Fruit fly (Drosophila melanogaster) whole organism, adult: ENCODE results near the gene CG14102.
A peak's percentile ranks its signal among the peaks of the same experiment; 100 is the strongest.

Experiments used
- CG11617 ChIP-seq: fragments of 200-800 bp; sonication (Bioruptor generic); optimal IDR thresholded peaks from 2 replicates; lab custom pipeline; 2017; ENCODE audit warnings: mild to moderate bottlenecking, missing biosample characterization, missing genetic modification reagents, missing genetic modification characterization
- CG12768 ChIP-seq: fragments of 200-800 bp; sonication (Bioruptor generic); optimal IDR thresholded peaks from 2 replicates; lab custom pipeline; 2017; ENCODE audit warnings: missing biosample characterization, missing genetic modification characterization, mild to moderate bottlenecking, moderate library complexity, missing genetic modification reagents
- CG14711 ChIP-seq: fragments of 200-800 bp; sonication (Bioruptor generic); optimal IDR thresholded peaks from 2 replicates; lab custom pipeline; 2018; ENCODE audit warnings: missing biosample characterization, mild to moderate bottlenecking, missing genetic modification characterization, moderate library complexity
- CG1620 ChIP-seq: fragments of 200-800 bp; sonication (Bioruptor generic); optimal IDR thresholded peaks from 2 replicates; lab custom pipeline; 2016; ENCODE audit warnings: missing biosample characterization, missing genetic modification characterization
- CG33017 ChIP-seq: fragments of 200-800 bp; sonication (Bioruptor generic); optimal IDR thresholded peaks from 2 replicates; lab custom pipeline; 2018; ENCODE audit warnings: missing biosample characterization, mild to moderate bottlenecking, missing genetic modification characterization, moderate library complexity
- CG5204 ChIP-seq: fragments of 200-800 bp; sonication (Bioruptor generic); optimal IDR thresholded peaks from 2 replicates; lab custom pipeline; 2016; ENCODE audit warnings: missing biosample characterization, missing genetic modification characterization
- CG7045 ChIP-seq: fragments of 200-800 bp; sonication (Bioruptor generic); optimal IDR thresholded peaks from 2 replicates; lab custom pipeline; 2017; ENCODE audit warnings: missing biosample characterization, mild to moderate bottlenecking, missing genetic modification characterization
- CG7101 ChIP-seq: fragments of 200-800 bp; sonication (Bioruptor generic); optimal IDR thresholded peaks from 2 replicates; lab custom pipeline; 2018; ENCODE audit warnings: missing biosample characterization, mild to moderate bottlenecking, missing genetic modification characterization, moderate library complexity
- Clk ChIP-seq: fragments of 200-800 bp; sonication (Bioruptor generic); optimal IDR thresholded peaks from 2 replicates; lab custom pipeline; 2017; ENCODE audit warnings: missing biosample characterization, missing genetic modification characterization
- Crg-1 ChIP-seq: fragments of 200-800 bp; sonication (Bioruptor generic); optimal IDR thresholded peaks from 2 replicates; lab custom pipeline; 2016; ENCODE audit warnings: missing biosample characterization, missing genetic modification characterization
- Hr96 ChIP-seq: fragments of 200-800 bp; sonication (Bioruptor generic); optimal IDR thresholded peaks from 2 replicates; lab custom pipeline; 2016; ENCODE audit warnings: missing biosample characterization, missing genetic modification characterization
- Mnt ChIP-seq: fragments of 200-800 bp; sonication (Bioruptor generic); optimal IDR thresholded peaks from 2 replicates; lab custom pipeline; 2016; ENCODE audit warnings: missing biosample characterization, mild to moderate bottlenecking, missing genetic modification characterization
- bab1 ChIP-seq: fragments of 200-800 bp; sonication (Bioruptor generic); optimal IDR thresholded peaks from 3 replicates; lab custom pipeline; 2019; ENCODE audit warnings: missing biosample characterization, mild to moderate bottlenecking, missing genetic modification characterization, moderate library complexity
- cic ChIP-seq: fragments of 200-800 bp; sonication (Bioruptor generic); optimal IDR thresholded peaks from 2 replicates; lab custom pipeline; 2017; ENCODE audit warnings: missing biosample characterization, mild to moderate bottlenecking, missing genetic modification characterization, moderate library complexity
- cnc ChIP-seq, 2 experiments: fragments of >200 bp; optimal IDR thresholded peaks; 2 replicates each; lab custom pipeline; 2017
- kay ChIP-seq: fragments of 200-800 bp; sonication (Bioruptor generic); peaks from one replicate; lab custom pipeline; 2016; ENCODE audit warnings: missing biosample characterization, missing genetic modification characterization, borderline replicate concordance
- ovo ChIP-seq: fragments of 200-800 bp; sonication (Bioruptor generic); optimal IDR thresholded peaks from 2 replicates; lab custom pipeline; 2016; ENCODE audit warnings: missing biosample characterization, missing genetic modification characterization
- pad ChIP-seq: fragments of 200-800 bp; sonication (Bioruptor generic); optimal IDR thresholded peaks from 3 replicates; lab custom pipeline; 2017; ENCODE audit warnings: missing biosample characterization, missing genetic modification characterization, mild to moderate bottlenecking, moderate library complexity, missing genetic modification reagents
- tj ChIP-seq: fragments of 200-800 bp; sonication (Bioruptor generic); optimal IDR thresholded peaks from 3 replicates; lab custom pipeline; 2017; ENCODE audit warnings: missing biosample characterization, mild to moderate bottlenecking, missing genetic modification characterization, moderate library complexity
- toe ChIP-seq: fragments of 200-800 bp; sonication (Bioruptor generic); optimal IDR thresholded peaks from 2 replicates; lab custom pipeline; 2016; ENCODE audit warnings: missing biosample characterization, missing genetic modification characterization

CG14102 gene

dm6 chr3L:19792717-19793437, 8.2 kb downstream of the CG14102 start:
- TF ChIP-seq ovo (GFP tag; lab: Kevin White, UChicago) (no peak), Crg-1 (GFP tag; lab: Kevin White, UChicago) (no peak), Mnt (GFP tag; lab: Kevin White, UChicago) (no peak), CG12768 (GFP tag; lab: Kevin White, UChicago) (peak; percentile 65), CG14711 (tag; lab: Kevin White, UChicago) (peak; percentile 91), tj (GFP tag; lab: Kevin White, UChicago) (peak; percentile 58)

DNA sequence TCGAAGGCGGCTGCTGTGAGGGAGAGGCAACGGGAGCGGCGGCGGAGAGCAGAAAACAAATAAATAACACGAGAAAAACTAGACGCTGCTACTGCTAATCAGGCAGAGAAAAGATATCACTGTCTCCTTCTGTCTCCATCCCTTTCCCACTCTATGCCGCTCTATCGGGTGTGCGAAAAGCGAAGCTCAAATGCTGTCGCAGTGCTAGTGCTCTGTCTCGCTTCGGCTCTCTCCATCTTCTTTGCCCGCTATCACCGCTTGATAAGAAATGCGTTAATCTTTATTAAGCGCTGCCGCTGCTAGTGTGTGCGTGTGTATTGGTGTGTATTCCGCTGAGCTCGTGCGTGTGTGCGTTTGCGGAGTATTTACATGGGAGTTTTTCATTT, 9.4 kb downstream of the CG14102 start:
- TF ChIP-seq CG12768 (GFP tag; lab: Kevin White, UChicago) (peak; percentile 57), pad (peak; percentile 27), cic (GFP tag; lab: Kevin White, UChicago) (peak; percentile 79), CG5204 (GFP tag; lab: Kevin White, UChicago) (no peak), CG11617 (no peak), CG14711 (tag; lab: Kevin White, UChicago) (peak; percentile 16), CG33017 (tag; lab: Kevin White, UChicago) (peak; percentile 36), cnc (optimal IDR thresholded peaks at IDR 0.05; lab: Kevin White, UChicago) (no peak), Mnt (GFP tag; lab: Kevin White, UChicago) (no peak), tj (GFP tag; lab: Kevin White, UChicago) (peak; percentile 44), kay (GFP tag; lab: Kevin White, UChicago) (no peak), ovo (GFP tag; lab: Kevin White, UChicago) (peak; percentile 35)

DNA sequence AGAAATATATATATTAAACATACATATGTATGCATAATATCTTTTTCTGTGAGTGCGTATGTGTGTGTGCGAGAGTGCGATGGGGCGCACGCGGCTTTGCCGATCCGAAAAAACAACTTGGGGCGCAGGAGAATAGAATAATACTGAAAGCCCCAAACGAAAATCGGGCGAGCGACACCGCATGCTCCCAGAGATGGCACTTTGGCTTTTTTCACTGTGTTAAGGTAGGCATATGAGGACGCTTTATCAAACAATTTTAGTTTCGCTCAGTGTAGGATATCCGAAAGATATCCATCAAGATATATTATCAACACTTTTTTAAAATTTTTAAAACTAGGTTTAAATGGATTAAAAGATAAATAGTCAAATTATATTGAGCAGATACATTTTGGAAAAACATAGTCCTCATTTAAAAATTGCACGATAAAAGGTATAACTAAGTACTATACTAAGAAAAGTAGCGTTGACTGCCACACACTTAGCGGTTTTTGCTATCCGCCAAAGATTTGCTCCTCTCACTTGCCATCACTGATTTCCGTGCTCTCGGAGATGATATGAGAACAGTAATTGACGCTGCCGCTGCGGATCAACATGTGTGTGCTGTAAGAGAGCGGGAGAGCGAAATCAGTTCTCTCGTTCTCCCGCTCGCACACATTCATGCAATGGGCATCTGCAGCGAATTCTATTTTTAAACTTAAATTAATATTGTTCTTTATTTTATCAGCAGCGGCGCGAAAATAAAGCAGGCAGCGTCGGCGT, 10.0 kb downstream of the CG14102 start:
- peak; percentile 22 for TF ChIP-seq bab1 (GFP tag; lab: Kevin White, UChicago)
- peak; percentile 21 for TF ChIP-seq CG7045 (GFP tag; lab: Kevin White, UChicago)
- peak; percentile 72 for TF ChIP-seq CG11617
- TF ChIP-seq kay (GFP tag; lab: Kevin White, UChicago), result peak; percentile 98
- TF ChIP-seq CG5204 (GFP tag; lab: Kevin White, UChicago), result peak; percentile 80
- peak; percentile 23 for TF ChIP-seq CG33017 (tag; lab: Kevin White, UChicago)
- TF ChIP-seq Hr96, result peak; percentile 74
- peak; percentile 33 for TF ChIP-seq pad
- peak; percentile 57 for TF ChIP-seq Crg-1 (GFP tag; lab: Kevin White, UChicago)
- TF ChIP-seq Clk (GFP tag; lab: Kevin White, UChicago), result no peak
- TF ChIP-seq CG12768 (GFP tag; lab: Kevin White, UChicago), result peak; percentile 45
- no peak for TF ChIP-seq CG14711 (tag; lab: Kevin White, UChicago)
- peak; percentile 30 for TF ChIP-seq tj (GFP tag; lab: Kevin White, UChicago)
- peak; percentile 66 for TF ChIP-seq CG7101 (tag; lab: Kevin White, UChicago)
- TF ChIP-seq ovo (GFP tag; lab: Kevin White, UChicago), result no peak
- TF ChIP-seq toe (GFP tag; lab: Kevin White, UChicago), result peak; percentile 38
- no peak for TF ChIP-seq cnc (optimal IDR thresholded peaks at IDR 0.05; lab: Kevin White, UChicago)
- peak; percentile 84 for TF ChIP-seq Mnt (GFP tag; lab: Kevin White, UChicago)
- no peak for TF ChIP-seq CG1620 (GFP tag; lab: Kevin White, UChicago)
- TF ChIP-seq cic (GFP tag; lab: Kevin White, UChicago), result no peak

dm6 chr3L:19790564-19790928, 10.5 kb downstream of the CG14102 start:
- TF ChIP-seq Hr96, result no peak
- TF ChIP-seq cic (GFP tag; lab: Kevin White, UChicago), result no peak
- peak; percentile 88 for TF ChIP-seq kay (GFP tag; lab: Kevin White, UChicago)

dm6 chr3L:19787632-19788031, 13.5 kb downstream of the CG14102 start:
- TF ChIP-seq ovo (GFP tag; lab: Kevin White, UChicago) (no peak), cnc (optimal IDR thresholded peaks at IDR 0.05; lab: Kevin White, UChicago) (no peak), CG1620 (GFP tag; lab: Kevin White, UChicago) (no peak), CG14711 (tag; lab: Kevin White, UChicago) (no peak), tj (GFP tag; lab: Kevin White, UChicago) (peak; percentile 5), CG7101 (tag; lab: Kevin White, UChicago) (no peak), kay (GFP tag; lab: Kevin White, UChicago) (no peak), CG12768 (GFP tag; lab: Kevin White, UChicago) (peak; percentile 30), cic (GFP tag; lab: Kevin White, UChicago) (peak; percentile 51)

DNA sequence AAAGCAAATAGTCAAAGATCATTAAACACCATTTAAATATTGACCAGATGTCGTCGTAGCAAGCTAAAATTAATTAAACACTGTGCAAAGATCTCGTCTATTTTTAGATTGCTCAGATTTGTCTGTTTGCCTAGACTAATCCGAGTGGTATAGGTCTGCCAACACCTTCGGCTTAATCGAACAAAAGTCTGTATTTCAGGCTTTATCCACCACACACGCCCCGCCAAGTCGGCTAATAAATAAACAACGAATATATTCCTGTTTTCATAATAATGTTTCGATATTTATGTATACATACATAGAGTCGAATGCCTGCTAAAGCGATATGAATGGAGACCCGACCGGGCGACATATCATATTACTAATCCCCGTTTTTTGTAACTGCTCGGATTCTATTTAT, 22.6 kb downstream of the CG14102 start:
- TF ChIP-seq CG5204 (GFP tag; lab: Kevin White, UChicago) (no peak), CG7101 (tag; lab: Kevin White, UChicago) (no peak), CG7045 (GFP tag; lab: Kevin White, UChicago) (no peak), Mnt (GFP tag; lab: Kevin White, UChicago) (no peak), CG1620 (GFP tag; lab: Kevin White, UChicago) (no peak), Clk (GFP tag; lab: Kevin White, UChicago) (no peak), CG33017 (tag; lab: Kevin White, UChicago) (no peak), bab1 (GFP tag; lab: Kevin White, UChicago) (no peak), cnc (optimal IDR thresholded peaks at IDR 0.05; lab: Kevin White, UChicago) (no peak), pad (no peak), CG12768 (GFP tag; lab: Kevin White, UChicago) (no peak), Hr96 (no peak)
